Worm (Caenorhabditis elegans) whole organism, L2 larva: Measurements from ENCODE around the gene F52B11.5.

Experiments used
- egl-27 ChIP-seq: sonication (generic microtip); optimal IDR thresholded peaks from 3 replicates; lab custom pipeline; 2017; ENCODE audit warnings: missing biosample characterization, missing genetic modification reagents, missing genetic modification characterization
- nhr-21 ChIP-seq: fragments of 150-350 bp; optimal IDR thresholded peaks from 2 replicates; lab custom pipeline; 2014; ENCODE audit warnings: missing biosample characterization, missing genetic modification characterization
- ztf-11 ChIP-seq: sonication (generic microtip); optimal IDR thresholded peaks from 2 replicates; lab custom pipeline; 2017; ENCODE audit warnings: missing biosample characterization, missing genetic modification characterization

- no peak for TF ChIP-seq nhr-21
- TF ChIP-seq ztf-11, result no peak
- no peak for TF ChIP-seq egl-27 (tag; lab: Kevin White, UChicago)
Observed at ce11 chrIV:14145594-14145993, 42.6 kb upstream of the F52B11.5 start, which contains the start of gene oac-37.
